Worm (Caenorhabditis elegans) whole organism, L4 larva: Measurements from ENCODE around the gene nspc-20.
A peak's percentile ranks its signal among the peaks of the same experiment; 100 is the strongest.

Source experiments
- F10B5.3 ChIP-seq: sonication (generic microtip); optimal IDR thresholded peaks from 2 replicates; lab custom pipeline; 2016; ENCODE audit warnings: mild to moderate bottlenecking, missing genetic modification characterization, missing compliant biosample characterization
- F26F4.8 ChIP-seq: fragments of 200-800 bp; sonication (Bioruptor generic); conservative IDR thresholded peaks from 2 replicates; pipeline ENCODE4 v1.3.6; 2022; ENCODE audit warnings: missing genetic modification characterization, missing compliant biosample characterization
- F37D6.2 ChIP-seq: sonication (generic microtip); optimal IDR thresholded peaks from 2 replicates; lab custom pipeline; 2016; ENCODE audit warnings: mild to moderate bottlenecking, missing genetic modification characterization, missing compliant biosample characterization
- F44E2.7 ChIP-seq: fragments of 200-800 bp; sonication (Bioruptor generic); IDR thresholded peaks from 2 replicates; pipeline ENCODE4 v2.1.2; 2022; ENCODE audit warnings: missing genetic modification characterization, missing compliant biosample characterization
- R02D3.7 ChIP-seq: fragments of 150-350 bp; sonication (generic microtip); optimal IDR thresholded peaks from 3 replicates; lab custom pipeline; 2014; ENCODE audit warnings: missing biosample characterization, missing genetic modification characterization
- T26A8.4 ChIP-seq: fragments of 200-800 bp; sonication (Bioruptor generic); IDR thresholded peaks from 2 replicates; pipeline ENCODE4 v1.3.6; 2022; ENCODE audit warnings: missing genetic modification characterization, missing compliant biosample characterization
- Y105C5A.15 ChIP-seq: fragments of 200-800 bp; sonication (Bioruptor generic); IDR thresholded peaks from 2 replicates; pipeline ENCODE4 v1.3.6; 2022; ENCODE audit warnings: missing genetic modification characterization, missing compliant biosample characterization
- Y75B8A.6 ChIP-seq: fragments of 200-800 bp; sonication (Bioruptor generic); IDR thresholded peaks from 2 replicates; pipeline ENCODE4 v1.3.6; 2022; ENCODE audit warnings: missing genetic modification reagents, missing genetic modification characterization, missing compliant biosample characterization
- aha-1 ChIP-seq: fragments of 150-350 bp; peaks from one replicate; lab custom pipeline; 2014; ENCODE audit warnings: missing biosample characterization, missing genetic modification characterization
- aly-2 ChIP-seq: sonication (generic microtip); optimal IDR thresholded peaks from 2 replicates; lab custom pipeline; 2018; ENCODE audit warnings: missing biosample characterization, missing genetic modification characterization
- attf-4 ChIP-seq: sonication (generic microtip); optimal IDR thresholded peaks from 3 replicates; lab custom pipeline; 2017; ENCODE audit warnings: missing biosample characterization, missing genetic modification characterization
- ceh-62 ChIP-seq: sonication (generic microtip); optimal IDR thresholded peaks from 2 replicates; lab custom pipeline; 2017; ENCODE audit warnings: missing biosample characterization, missing genetic modification characterization
- cey-2 ChIP-seq: sonication (generic microtip); optimal IDR thresholded peaks from 3 replicates; lab custom pipeline; 2017; ENCODE audit warnings: missing genetic modification characterization, mild to moderate bottlenecking, missing compliant biosample characterization, antibody characterized with exemption, borderline replicate concordance; ENCODE audit not compliant: insufficient read depth
- daf-12 ChIP-seq: fragments of 150-350 bp; optimal IDR thresholded peaks from 2 replicates; lab custom pipeline; 2014; ENCODE audit warnings: missing biosample characterization, missing genetic modification reagents, missing genetic modification characterization
- daf-16 ChIP-seq, 3 experiments: sonication (generic microtip); optimal IDR thresholded peaks; 2 replicates each; lab custom pipeline; 2016 to 2017; ENCODE audit warnings: missing genetic modification characterization in 3 of 3, missing genetic modification reagents in 3 of 3, mild to moderate bottlenecking in 2 of 3, missing compliant biosample characterization in 2 of 3, missing biosample characterization in 1 of 3, moderate library complexity in 1 of 3
- daf-19 ChIP-seq: fragments of 200-800 bp; sonication (Bioruptor generic); conservative IDR thresholded peaks from 2 replicates; pipeline ENCODE4 v1.3.6; 2022; ENCODE audit warnings: missing genetic modification characterization, missing compliant biosample characterization
- daf-8 ChIP-seq: fragments of 200-800 bp; sonication (Bioruptor generic); IDR thresholded peaks from 2 replicates; pipeline ENCODE4 v1.3.6; 2022; ENCODE audit warnings: missing genetic modification characterization, missing compliant biosample characterization
- dmd-6 ChIP-seq: fragments of 200-800 bp; sonication (Bioruptor generic); IDR thresholded peaks from 2 replicates; pipeline ENCODE4 v1.3.6; 2022; ENCODE audit warnings: missing genetic modification reagents, missing genetic modification characterization, missing compliant biosample characterization
- dmd-9 ChIP-seq: fragments of 200-800 bp; sonication (Bioruptor generic); IDR thresholded peaks from 2 replicates; pipeline ENCODE4 v1.3.6; 2022; ENCODE audit warnings: missing genetic modification reagents, missing genetic modification characterization, missing compliant biosample characterization
- dpl-1 ChIP-seq: fragments of 150-350 bp; optimal IDR thresholded peaks from 2 replicates; lab custom pipeline; 2014; ENCODE audit warnings: missing biosample characterization, missing genetic modification reagents, missing genetic modification characterization
- duxl-1 ChIP-seq: sonication (generic microtip); optimal IDR thresholded peaks from 2 replicates; lab custom pipeline; 2016; ENCODE audit warnings: mild to moderate bottlenecking, missing genetic modification characterization, moderate library complexity, missing compliant biosample characterization; ENCODE audit not compliant: poor library complexity
- dve-1 ChIP-seq: sonication (generic microtip); optimal IDR thresholded peaks from 2 replicates; lab custom pipeline; 2017; ENCODE audit warnings: antibody characterized with exemption, mild to moderate bottlenecking, missing genetic modification characterization, missing compliant biosample characterization; ENCODE audit not compliant: insufficient read depth
- fkh-10 ChIP-seq: fragments of 150-350 bp; optimal IDR thresholded peaks from 2 replicates; lab custom pipeline; 2014; ENCODE audit warnings: missing biosample characterization, missing genetic modification reagents, missing genetic modification characterization
- gei-8 ChIP-seq: fragments of 200-800 bp; sonication (Bioruptor generic); optimal IDR thresholded peaks from 2 replicates; lab custom pipeline; 2018; ENCODE audit warnings: mild to moderate bottlenecking, missing genetic modification characterization, missing compliant biosample characterization
- hif-1 ChIP-seq, 2 experiments: sonication (generic microtip); optimal IDR thresholded peaks; 2 replicates each; lab custom pipeline; 2016 to 2017; ENCODE audit warnings: missing compliant biosample characterization in 2 of 2, missing genetic modification characterization in 2 of 2, missing genetic modification reagents in 2 of 2, missing genotype in 2 of 2, mild to moderate bottlenecking in 1 of 2
- lim-7 ChIP-seq: fragments of 200-800 bp; sonication (Bioruptor generic); IDR thresholded peaks from 2 replicates; pipeline ENCODE4 v1.3.6; 2022; ENCODE audit warnings: missing genetic modification characterization, missing compliant biosample characterization
- lin-39 ChIP-seq: fragments of 150-350 bp; optimal IDR thresholded peaks from 2 replicates; lab custom pipeline; 2014; ENCODE audit warnings: missing biosample characterization, missing genetic modification reagents, missing genetic modification characterization
- lir-3 ChIP-seq: sonication (generic microtip); optimal IDR thresholded peaks from 2 replicates; lab custom pipeline; 2016; ENCODE audit warnings: mild to moderate bottlenecking, missing genetic modification characterization, missing compliant biosample characterization
- lsy-2 ChIP-seq, 2 experiments: fragments of 150-350 bp in 1 of 2; sonication (generic microtip) in 1 of 2; optimal IDR thresholded peaks; 2 replicates each; lab custom pipeline; 2014 to 2017; ENCODE audit warnings: missing biosample characterization in 2 of 2, missing genetic modification characterization in 2 of 2
- mdl-1 ChIP-seq, 2 experiments: fragments of 150-350 bp in 1 of 2; sonication (generic microtip) in 1 of 2; optimal IDR thresholded peaks; 2 replicates each; lab custom pipeline; 2014 to 2017; ENCODE audit warnings: missing biosample characterization in 2 of 2, missing genetic modification characterization in 2 of 2
- mdt-29 ChIP-seq: fragments of 200-800 bp; sonication (Bioruptor generic); IDR thresholded peaks from 2 replicates; pipeline ENCODE4 v1.3.6; 2022; ENCODE audit warnings: missing genetic modification reagents, missing genetic modification characterization, missing compliant biosample characterization
- mep-1 ChIP-seq: fragments of 150-350 bp; sonication (generic microtip); optimal IDR thresholded peaks from 3 replicates; lab custom pipeline; 2014; ENCODE audit warnings: missing biosample characterization, missing genetic modification characterization
- mxl-2 ChIP-seq: fragments of 200-800 bp; sonication (Bioruptor generic); conservative IDR thresholded peaks from 2 replicates; pipeline ENCODE4 v1.3.6; 2022; ENCODE audit warnings: missing genetic modification reagents, missing genetic modification characterization, missing compliant biosample characterization
- mxl-3 ChIP-seq: fragments of 200-800 bp; sonication (Bioruptor generic); optimal IDR thresholded peaks from 2 replicates; lab custom pipeline; 2018; ENCODE audit warnings: mild to moderate bottlenecking, missing genetic modification characterization, missing compliant biosample characterization
- nhr-111 ChIP-seq: fragments of 200-800 bp; sonication (Bioruptor generic); optimal IDR thresholded peaks from 2 replicates; lab custom pipeline; 2018; ENCODE audit warnings: mild to moderate bottlenecking, missing genetic modification characterization, missing compliant biosample characterization
- nhr-41 ChIP-seq: fragments of 200-800 bp; sonication (Bioruptor generic); IDR thresholded peaks from 2 replicates; pipeline ENCODE4 v1.3.6; 2022; ENCODE audit warnings: missing genetic modification reagents, missing genetic modification characterization, missing compliant biosample characterization
- nhr-76 ChIP-seq: fragments of 150-350 bp; optimal IDR thresholded peaks from 2 replicates; lab custom pipeline; 2014; ENCODE audit warnings: missing biosample characterization, missing genetic modification characterization
- nhr-77 ChIP-seq: fragments of 150-350 bp; optimal IDR thresholded peaks from 2 replicates; lab custom pipeline; 2014; ENCODE audit warnings: missing biosample characterization, missing genetic modification characterization
- pha-4 ChIP-seq, 2 experiments: fragments of 150-350 bp in 1 of 2; fragments of 200-800 bp in 1 of 2; sonication (Bioruptor generic) in 1 of 2; IDR thresholded peaks in 1 of 2; optimal IDR thresholded peaks in 1 of 2; 2 replicates each; pipeline versions ENCODE4 v1.3.6 to Lab custom; 2014 to 2022; ENCODE audit warnings: missing genetic modification characterization in 2 of 2, missing genetic modification reagents in 2 of 2, missing biosample characterization in 1 of 2, missing compliant biosample characterization in 1 of 2
- php-3 ChIP-seq: fragments of 200-800 bp; sonication (Bioruptor generic); IDR thresholded peaks from 2 replicates; pipeline ENCODE4 v1.3.6; 2022; ENCODE audit warnings: missing genetic modification reagents, missing genetic modification characterization, missing compliant biosample characterization
- pqm-1 ChIP-seq: sonication (generic microtip); optimal IDR thresholded peaks from 2 replicates; lab custom pipeline; 2017; ENCODE audit warnings: missing biosample characterization, missing genetic modification characterization
- saeg-2 ChIP-seq: fragments of 200-800 bp; sonication (Bioruptor generic); IDR thresholded peaks from 2 replicates; pipeline ENCODE4 v1.3.6; 2022; ENCODE audit warnings: missing genetic modification reagents, missing genetic modification characterization, missing compliant biosample characterization
- sdz-12 ChIP-seq: fragments of 200-800 bp; sonication (Bioruptor generic); optimal IDR thresholded peaks from 2 replicates; lab custom pipeline; 2018; ENCODE audit warnings: mild to moderate bottlenecking, missing genetic modification characterization, missing compliant biosample characterization
- snpc-4 ChIP-seq: fragments of 150-350 bp; optimal IDR thresholded peaks from 2 replicates; lab custom pipeline; 2014; ENCODE audit warnings: missing biosample characterization, missing genetic modification characterization
- tra-1 ChIP-seq: fragments of 200-800 bp; sonication (Bioruptor generic); IDR thresholded peaks from 2 replicates; pipeline ENCODE4 v1.3.6; 2022; ENCODE audit warnings: missing genetic modification reagents, missing genetic modification characterization, missing compliant biosample characterization
- unc-39 ChIP-seq: sonication (generic microtip); optimal IDR thresholded peaks from 2 replicates; lab custom pipeline; 2017; ENCODE audit warnings: missing biosample characterization, missing genetic modification characterization
- unc-62 ChIP-seq, 3 experiments: fragments of 150-350 bp in 1 of 3; sonication (generic microtip); optimal IDR thresholded peaks in 2 of 3; peaks in 1 of 3; 1 replicate in 1 of 3; 2 replicates in 2 of 3; lab custom pipeline; 2014 to 2017; ENCODE audit warnings: missing biosample characterization in 3 of 3, missing genetic modification characterization in 3 of 3, missing genetic modification reagents in 3 of 3, missing genotype in 1 of 3
- vab-7 ChIP-seq: fragments of 200-800 bp; sonication (Bioruptor generic); IDR thresholded peaks from 2 replicates; pipeline ENCODE4 v1.3.6; 2022; ENCODE audit warnings: missing genetic modification reagents, missing genetic modification characterization, missing compliant biosample characterization
- zfp-3 ChIP-seq: fragments of 200-800 bp; sonication (Bioruptor generic); conservative IDR thresholded peaks from 2 replicates; pipeline ENCODE4 v1.3.6; 2022; ENCODE audit warnings: missing genetic modification reagents, missing genetic modification characterization, missing compliant biosample characterization
- zip-2 ChIP-seq: fragments of 150-350 bp; optimal IDR thresholded peaks from 2 replicates; lab custom pipeline; 2014; ENCODE audit warnings: missing biosample characterization, missing genetic modification characterization

The nspc-20 gene

DNA sequence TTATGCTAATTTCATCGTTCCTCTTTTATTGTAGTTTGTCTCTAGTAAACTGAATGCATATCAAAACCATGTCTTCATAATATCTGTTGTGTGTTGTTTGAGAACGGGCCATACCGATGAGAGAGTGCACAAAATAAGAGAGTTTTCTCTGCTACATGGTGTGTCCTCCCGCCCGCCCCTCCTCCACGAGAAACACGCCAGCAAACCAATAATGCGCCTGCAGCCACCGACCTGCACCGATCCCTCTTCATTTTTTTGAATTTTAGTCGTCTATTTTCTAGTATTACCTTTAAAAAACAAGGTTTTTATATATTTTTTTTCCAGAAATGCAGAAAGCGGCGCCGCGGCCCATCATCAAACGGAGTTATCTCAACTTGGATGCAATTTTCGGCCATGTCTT lies 49.8 kb downstream of the nspc-20 start, which contains the start of gene gfi-3 (continued):
- TF ChIP-seq aly-2 (tag; lab: Kevin White, UChicago) = no peak
- TF ChIP-seq F10B5.3 (tag; lab: Kevin White, UChicago) = no peak
- peak; percentile 53 for TF ChIP-seq F37D6.2
- peak; percentile 77 for TF ChIP-seq T26A8.4
- peak in 1 of 2 experiments; percentile 58 for TF ChIP-seq hif-1 (tag; optimal IDR thresholded peaks at IDR 0.05; lab: Kevin White, UChicago)
- TF ChIP-seq mxl-2 = no peak
- TF ChIP-seq zip-2 (tag; lab: Kevin White, UChicago) = no peak
- TF ChIP-seq fkh-10 (GFP tag; lab: Kevin White, UChicago) = peak; percentile 31
- TF ChIP-seq F44E2.7 (GFP tag; lab: Robert Waterston, UW) = no peak
- TF ChIP-seq lin-39 (tag; lab: Kevin White, UChicago) = no peak
- TF ChIP-seq pqm-1 (tag; lab: Kevin White, UChicago) = no peak
- peak; percentile 95 for TF ChIP-seq aha-1 (tag; lab: Kevin White, UChicago)
- no peak for TF ChIP-seq dmd-9 (GFP tag; lab: Robert Waterston, UW)
- no peak for TF ChIP-seq nhr-41 (GFP tag; lab: Robert Waterston, UW)
- no peak for TF ChIP-seq php-3 (GFP tag; lab: Robert Waterston, UW)
- peak; percentile 78 for TF ChIP-seq pha-4 (GFP tag; IDR thresholded peaks at IDR 0.05; lab: Robert Waterston, UW)
- TF ChIP-seq pha-4 (tag; optimal IDR thresholded peaks at IDR 0.05; lab: Kevin White, UChicago) = no peak
- no peak for TF ChIP-seq unc-62 (GFP tag; optimal IDR thresholded peaks at IDR 0.05 in 1 of 2; lab: Kevin White, UChicago)
- no peak for TF ChIP-seq unc-62 (tag; optimal IDR thresholded peaks at IDR 0.05; lab: Kevin White, UChicago)
- TF ChIP-seq Y105C5A.15 (GFP tag; lab: Robert Waterston, UW) = no peak
- peak in 1 of 2 experiments; percentile 45 for TF ChIP-seq mdl-1 (tag; optimal IDR thresholded peaks at IDR 0.05; lab: Kevin White, UChicago)
- TF ChIP-seq nhr-111 (GFP tag; lab: Kevin White, UChicago) = no peak
- TF ChIP-seq F26F4.8 (GFP tag; lab: Robert Waterston, UW) = no peak
- peak; percentile 55 for TF ChIP-seq snpc-4 (tag; lab: Kevin White, UChicago)
- peak; percentile 81 for TF ChIP-seq dpl-1 (GFP tag; lab: Kevin White, UChicago)
- TF ChIP-seq saeg-2 = 0 out of 2 replicates have a peak, but pooled peaks have one; percentile 46
- peak; percentile 67 for TF ChIP-seq duxl-1 (tag; lab: Kevin White, UChicago)
- peak; percentile 95 for TF ChIP-seq dve-1 (tag; lab: Kevin White, UChicago)
- TF ChIP-seq lsy-2 (tag; optimal IDR thresholded peaks at IDR 0.05; lab: Kevin White, UChicago) = peak in 1 of 2 experiments; percentile 85
- peak; percentile 61; the same call in 1 of the 2 replicates for TF ChIP-seq tra-1
- peak; percentile 80 for TF ChIP-seq dmd-6 (GFP tag; lab: Robert Waterston, UW)
- no peak for TF ChIP-seq daf-19
- no peak for TF ChIP-seq mdt-29
- no peak for TF ChIP-seq lim-7 (GFP tag; lab: Robert Waterston, UW)
- TF ChIP-seq sdz-12 (GFP tag; lab: Kevin White, UChicago) = no peak
- no peak for TF ChIP-seq gei-8
- TF ChIP-seq unc-39 (tag; lab: Kevin White, UChicago) = no peak
- no peak for TF ChIP-seq attf-4 (tag; lab: Kevin White, UChicago)
- TF ChIP-seq mxl-3 (GFP tag; lab: Kevin White, UChicago) = peak; percentile 64
- peak; percentile 30 for TF ChIP-seq nhr-77 (tag; lab: Kevin White, UChicago)
- TF ChIP-seq zfp-3 (GFP tag; lab: Robert Waterston, UW) = no peak
- no peak for TF ChIP-seq cey-2 (tag; lab: Kevin White, UChicago)
- TF ChIP-seq mep-1 (tag; lab: Kevin White, UChicago) = peak; percentile 92
- no peak for TF ChIP-seq Y75B8A.6
- peak in 1 of 2 experiments; percentile 22 for TF ChIP-seq daf-16 (GFP tag; optimal IDR thresholded peaks at IDR 0.05; lab: Kevin White, UChicago)
- peak; percentile 59 for TF ChIP-seq daf-16 (tag; optimal IDR thresholded peaks at IDR 0.05; lab: Kevin White, UChicago)
- TF ChIP-seq vab-7 (GFP tag; lab: Robert Waterston, UW) = no peak
- TF ChIP-seq daf-8 (GFP tag; lab: Robert Waterston, UW) = no peak
- TF ChIP-seq nhr-76 (tag; lab: Kevin White, UChicago) = no peak
- no peak for TF ChIP-seq ceh-62
- no peak for TF ChIP-seq R02D3.7
- no peak for TF ChIP-seq lir-3 (tag; lab: Kevin White, UChicago)
- no peak for TF ChIP-seq daf-12 (tag; lab: Kevin White, UChicago)
